Worm (Caenorhabditis elegans): ENCODE data around the gene C29G2.3.
"Not testable (repeated sequence)": the region's sequence is repeated elsewhere in the genome, so short reads cannot be mapped to it uniquely, and the experiment has no call there.

The C29G2.3 gene

DNA sequence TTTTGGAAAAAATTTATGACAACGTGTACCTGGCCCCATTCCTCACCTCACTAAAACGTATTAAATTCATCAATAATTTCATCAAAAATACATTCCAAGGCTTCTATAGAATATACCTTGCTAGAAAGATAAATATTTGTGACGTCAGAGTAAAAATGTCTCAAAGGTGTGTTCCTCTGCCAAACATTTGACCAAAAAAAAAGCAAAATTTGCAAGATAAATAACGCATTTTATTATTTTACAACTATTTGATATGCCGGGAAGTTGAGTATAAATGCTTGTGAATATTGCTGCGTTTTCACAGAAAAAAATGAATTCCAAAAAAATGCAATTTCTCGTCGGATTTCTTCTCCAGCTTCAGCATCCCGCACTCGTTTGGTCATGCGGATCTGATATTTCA lies at the start of gene C29G2.3:
TSS of gene C29G2.3 (plus strand) at position 301 of the 400 bp plus-strand sequence.
- TF ChIP-seq ZK546.5 (tag; optimal IDR thresholded peaks at IDR 0.05) (no peak), jun-1 (tag; optimal IDR thresholded peaks at IDR 0.05) (no peak)

DNA sequence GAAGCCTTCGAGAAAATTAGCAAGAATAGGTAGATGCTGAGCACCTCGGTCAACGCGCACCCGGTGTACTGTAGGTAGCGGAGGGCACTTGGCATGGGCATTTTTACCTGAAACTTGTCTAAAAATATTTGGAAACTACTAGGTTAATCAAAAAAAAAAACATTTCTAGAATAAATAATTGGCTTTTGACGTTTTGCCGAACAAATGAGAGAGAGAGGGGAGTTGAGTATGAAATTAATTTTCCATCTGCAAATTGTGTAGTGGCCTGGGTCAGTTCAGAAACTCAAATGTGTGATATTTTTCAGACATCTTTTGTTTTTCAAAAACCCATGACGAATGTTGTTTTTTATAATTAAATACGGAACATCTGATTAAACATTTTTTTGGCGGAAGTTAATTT lies 44.4 kb upstream of the C29G2.3 start, which contains the start of gene Y45G12C.10:
TSS of gene Y45G12C.10 (minus strand) at position 101 of the 400 bp plus-strand sequence.
- not testable (repeated sequence) for TF ChIP-seq nhr-28 (tag; optimal IDR thresholded peaks at IDR 0.05); F44E2.7 (GFP tag; IDR thresholded peaks at IDR 0.05); ceh-62 (tag; optimal IDR thresholded peaks at IDR 0.05)

DNA sequence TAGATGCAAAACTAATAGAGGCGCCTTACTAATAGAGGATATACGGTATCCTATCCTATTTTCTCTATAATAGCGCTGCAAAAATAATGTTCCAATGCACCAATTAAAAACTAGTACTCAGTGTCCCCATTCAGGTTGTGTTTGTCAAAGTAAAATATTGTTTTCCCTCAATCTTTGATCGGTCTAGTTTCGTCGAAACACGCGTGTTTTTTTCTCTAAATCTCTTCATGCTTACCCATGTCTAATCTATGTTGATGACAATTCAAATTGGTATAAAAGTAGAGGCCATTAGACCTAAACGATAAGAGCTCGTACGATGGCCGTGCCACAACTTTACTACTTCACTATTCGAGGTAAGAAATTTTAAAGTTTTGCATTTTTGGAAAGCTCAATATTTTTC lies 19.3 kb upstream of the C29G2.3 start, which contains the start of gene gst-10:
TSS of gene gst-10 (plus strand) at position 301 of the 400 bp plus-strand sequence.
- not testable (repeated sequence) for TF ChIP-seq dmd-9, hmg-1.1, zip-11 (GFP tag; IDR thresholded peaks at IDR 0.05)

DNA sequence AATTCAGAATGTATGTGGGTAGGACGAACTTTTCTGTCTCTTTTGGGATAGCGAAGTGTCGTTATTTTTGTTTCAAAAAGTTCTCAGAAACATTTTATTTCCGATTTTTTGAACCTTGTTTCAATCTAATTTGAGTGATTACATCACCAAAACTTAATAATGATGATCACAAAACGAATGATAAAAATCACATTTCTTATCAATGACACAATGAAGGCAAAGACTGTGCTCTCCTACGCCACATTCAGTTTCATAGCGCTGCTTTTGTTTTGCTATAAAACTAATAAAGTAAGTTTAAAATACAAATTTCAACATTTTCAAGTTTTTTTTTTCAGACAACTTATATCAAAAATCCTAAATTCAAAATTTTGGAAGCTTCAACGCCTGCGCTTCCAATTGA lies 15.2 kb upstream of the C29G2.3 start, which contains the start of gene Y45G12C.1:
TSS of gene Y45G12C.1 (plus strand) at position 159 of the 400 bp plus-strand sequence.
- TF ChIP-seq madf-9 (GFP tag; conservative IDR thresholded peaks at IDR 0.05), result no peak
- peak; percentile 37 for TF ChIP-seq nhr-28 (tag; optimal IDR thresholded peaks at IDR 0.05)
- TF ChIP-seq pqm-1 (tag; optimal IDR thresholded peaks at IDR 0.05), result peak; percentile 55
- no peak for TF ChIP-seq ceh-44 (GFP tag; IDR thresholded peaks at IDR 0.05)
- peak; percentile 57; the same call in 1 of the 2 replicates for TF ChIP-seq dmd-6 (GFP tag; IDR thresholded peaks at IDR 0.05)
- TF ChIP-seq dve-1 (tag; optimal IDR thresholded peaks at IDR 0.05; ENCODE audit: insufficient read depth), result peak; percentile 14

DNA sequence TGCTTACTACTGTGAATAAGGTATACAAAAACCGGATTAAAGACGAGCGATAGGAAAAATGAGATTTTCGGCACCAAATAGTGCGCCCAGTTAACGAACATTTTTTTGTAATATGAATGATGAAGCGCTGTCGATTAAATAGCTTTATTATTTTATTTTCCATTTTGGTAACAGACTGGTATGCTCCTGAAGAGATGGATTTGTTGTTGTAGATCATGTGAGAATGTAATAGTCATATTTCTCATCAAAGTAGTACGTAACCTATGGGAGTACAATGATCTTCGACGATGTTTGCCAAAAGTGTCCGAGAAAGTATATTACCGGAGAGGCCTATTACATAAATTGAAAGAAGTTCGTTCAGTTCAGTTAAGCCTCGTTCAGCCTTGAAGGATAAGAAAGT lies 10.1 kb upstream of the C29G2.3 start, which contains the start of gene srj-19:
TSS of gene srj-19 (minus strand) at position 101 of the 400 bp plus-strand sequence.
- TF ChIP-seq dmd-9 (GFP tag; IDR thresholded peaks at IDR 0.05) (no peak), php-3 (GFP tag; IDR thresholded peaks at IDR 0.05) (no peak), tag-97 (GFP tag; IDR thresholded peaks at IDR 0.05) (no peak), lin-13 (GFP tag; optimal IDR thresholded peaks at IDR 0.05) (no peak), mes-2 (tag; optimal IDR thresholded peaks at IDR 0.05; ENCODE audit: poor library complexity, severe bottlenecking) (no peak)

DNA sequence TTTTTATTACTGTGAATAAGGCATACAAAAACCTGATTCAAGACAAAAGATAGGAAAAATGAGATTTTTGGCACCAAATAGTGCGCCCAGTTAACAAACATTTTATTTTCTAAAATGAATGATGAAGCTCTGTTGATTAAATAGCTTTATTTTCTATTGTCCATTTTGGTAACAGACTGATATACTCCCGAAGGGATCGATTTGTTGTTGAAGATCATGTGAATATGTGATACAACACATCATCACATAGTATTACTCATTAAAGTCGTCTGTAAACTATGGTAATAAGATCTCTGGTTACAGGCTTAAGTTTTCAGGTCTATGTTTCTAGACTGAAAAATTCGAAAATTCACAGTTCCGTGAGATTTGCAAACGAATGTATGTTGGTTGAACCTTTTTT lies 7.6 kb upstream of the C29G2.3 start, which contains the start of gene srj-20:
TSS of gene srj-20 (minus strand) at position 101 of the 400 bp plus-strand sequence.
- no peak for TF ChIP-seq lin-38 (GFP tag; IDR thresholded peaks at IDR 0.05)
- TF ChIP-seq dve-1 (tag; optimal IDR thresholded peaks at IDR 0.05; ENCODE audit: insufficient read depth), result no peak
- TF ChIP-seq Y5F2A.4 (GFP tag; optimal IDR thresholded peaks at IDR 0.05), result no peak
- no peak for TF ChIP-seq nhr-111 (GFP tag; optimal IDR thresholded peaks at IDR 0.05)
- no peak for TF ChIP-seq zip-11 (GFP tag; IDR thresholded peaks at IDR 0.05)
- TF ChIP-seq D1046.2 (GFP tag; IDR thresholded peaks at IDR 0.05), result no peak
- no peak for TF ChIP-seq F37D6.2 (tag; optimal IDR thresholded peaks at IDR 0.05)

DNA sequence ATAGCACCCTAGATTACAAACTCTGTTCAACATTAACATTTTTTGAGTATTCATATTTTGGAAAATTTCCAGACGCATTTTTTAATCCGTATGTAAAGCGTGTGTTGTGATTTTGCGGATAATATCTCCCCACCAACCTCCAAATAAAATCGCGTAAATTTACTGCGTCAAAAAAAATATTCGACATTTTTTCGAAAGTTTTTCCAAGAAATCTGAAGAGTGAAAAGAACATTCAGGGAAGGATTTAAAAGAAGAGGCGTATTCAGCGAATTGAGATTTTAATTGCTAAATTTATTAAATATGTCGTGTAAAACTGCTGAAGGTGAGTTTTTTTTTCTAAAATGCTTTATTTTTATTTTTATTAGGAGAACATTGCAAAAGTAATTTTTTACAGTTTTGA lies 6.8 kb upstream of the C29G2.3 start, which contains the start of gene nhr-290:
TSS of gene nhr-290 (plus strand) at position 301 of the 400 bp plus-strand sequence.
- TF ChIP-seq Y105C5A.15 (GFP tag; IDR thresholded peaks at IDR 0.05), result no peak
- TF ChIP-seq ceh-20 (GFP tag; IDR thresholded peaks at IDR 0.05), result no peak
- TF ChIP-seq Y5F2A.4 (GFP tag; optimal IDR thresholded peaks at IDR 0.05), result no peak
- no peak for TF ChIP-seq D1046.2 (GFP tag; IDR thresholded peaks at IDR 0.05)
- TF ChIP-seq Y48G9A.11 (GFP tag; IDR thresholded peaks at IDR 0.05), result no peak
- no peak for TF ChIP-seq lin-1 (GFP tag; IDR thresholded peaks at IDR 0.05)
- no peak for TF ChIP-seq Y75B8A.6 (GFP tag; IDR thresholded peaks at IDR 0.05)
- no peak for TF ChIP-seq aly-2 (tag; optimal IDR thresholded peaks at IDR 0.05)

Data from whole organism, L4 larva.